Worm (Caenorhabditis elegans) whole organism, L4 larva: ENCODE measurements around the gene usp-46.
A peak's percentile ranks its signal among the peaks of the same experiment; 100 is the strongest.

ENCODE experiments used
- R02D3.7 ChIP-seq: fragments of 150-350 bp; sonication (generic microtip); optimal IDR thresholded peaks from 3 replicates; lab custom pipeline; 2014; ENCODE audit warnings: missing biosample characterization, missing genetic modification characterization
- T26A8.4 ChIP-seq: fragments of 200-800 bp; sonication (Bioruptor generic); IDR thresholded peaks from 2 replicates; pipeline ENCODE4 v1.3.6; 2022; ENCODE audit warnings: missing genetic modification characterization, missing compliant biosample characterization
- ZK337.2 ChIP-seq: fragments of 200-800 bp; sonication (Bioruptor generic); IDR thresholded peaks from 2 replicates; pipeline ENCODE4 v1.3.6; 2022; ENCODE audit warnings: missing genetic modification reagents, missing genetic modification characterization, missing compliant biosample characterization
- aha-1 ChIP-seq: fragments of 150-350 bp; peaks from one replicate; lab custom pipeline; 2014; ENCODE audit warnings: missing biosample characterization, missing genetic modification characterization
- aly-2 ChIP-seq: sonication (generic microtip); optimal IDR thresholded peaks from 2 replicates; lab custom pipeline; 2018; ENCODE audit warnings: missing biosample characterization, missing genetic modification characterization
- ceh-82 ChIP-seq: sonication (generic microtip); optimal IDR thresholded peaks from 2 replicates; lab custom pipeline; 2017; ENCODE audit warnings: missing biosample characterization, missing genetic modification characterization
- ces-1 ChIP-seq: fragments of 150-350 bp; sonication (generic microtip); optimal IDR thresholded peaks from 4 replicates; lab custom pipeline; 2014; ENCODE audit warnings: missing biosample characterization, missing genetic modification reagents, missing genetic modification characterization
- daf-16 ChIP-seq, 3 experiments: sonication (generic microtip); optimal IDR thresholded peaks; 2 replicates each; lab custom pipeline; 2016 to 2017; ENCODE audit warnings: missing genetic modification characterization in 3 of 3, missing genetic modification reagents in 3 of 3, mild to moderate bottlenecking in 2 of 3, missing compliant biosample characterization in 2 of 3, missing biosample characterization in 1 of 3, moderate library complexity in 1 of 3
- dmd-6 ChIP-seq: fragments of 200-800 bp; sonication (Bioruptor generic); IDR thresholded peaks from 2 replicates; pipeline ENCODE4 v1.3.6; 2022; ENCODE audit warnings: missing genetic modification reagents, missing genetic modification characterization, missing compliant biosample characterization
- dve-1 ChIP-seq: sonication (generic microtip); optimal IDR thresholded peaks from 2 replicates; lab custom pipeline; 2017; ENCODE audit warnings: antibody characterized with exemption, mild to moderate bottlenecking, missing genetic modification characterization, missing compliant biosample characterization; ENCODE audit not compliant: insufficient read depth
- hlh-11 ChIP-seq: fragments of 200-800 bp; sonication (Bioruptor generic); optimal IDR thresholded peaks from 2 replicates; lab custom pipeline; 2018; ENCODE audit warnings: mild to moderate bottlenecking, missing genetic modification characterization, missing compliant biosample characterization
- hlh-30 ChIP-seq: sonication (generic microtip); optimal IDR thresholded peaks from 2 replicates; lab custom pipeline; 2017; ENCODE audit warnings: antibody characterized with exemption, mild to moderate bottlenecking, missing genetic modification characterization, missing compliant biosample characterization; ENCODE audit not compliant: insufficient read depth
- hmg-1.1 ChIP-seq: fragments of 200-800 bp; sonication (Bioruptor generic); IDR thresholded peaks from 2 replicates; pipeline ENCODE4 v1.3.6; 2022; ENCODE audit warnings: missing genetic modification reagents, missing genetic modification characterization, missing compliant biosample characterization
- lin-1 ChIP-seq: fragments of 200-800 bp; sonication (Bioruptor generic); IDR thresholded peaks from 2 replicates; pipeline ENCODE4 v1.3.6; 2022; ENCODE audit warnings: missing genetic modification reagents, missing genetic modification characterization, missing compliant biosample characterization
- lin-29 ChIP-seq: fragments of 200-800 bp; sonication (Bioruptor generic); IDR thresholded peaks from 2 replicates; pipeline ENCODE4 v1.3.6; 2022; ENCODE audit warnings: missing genetic modification reagents, missing genetic modification characterization, missing compliant biosample characterization
- lsy-2 ChIP-seq, 2 experiments: fragments of 150-350 bp in 1 of 2; sonication (generic microtip) in 1 of 2; optimal IDR thresholded peaks; 2 replicates each; lab custom pipeline; 2014 to 2017; ENCODE audit warnings: missing biosample characterization in 2 of 2, missing genetic modification characterization in 2 of 2
- mdt-29 ChIP-seq: fragments of 200-800 bp; sonication (Bioruptor generic); IDR thresholded peaks from 2 replicates; pipeline ENCODE4 v1.3.6; 2022; ENCODE audit warnings: missing genetic modification reagents, missing genetic modification characterization, missing compliant biosample characterization
- mep-1 ChIP-seq: fragments of 150-350 bp; sonication (generic microtip); optimal IDR thresholded peaks from 3 replicates; lab custom pipeline; 2014; ENCODE audit warnings: missing biosample characterization, missing genetic modification characterization
- mes-2 ChIP-seq: sonication (generic microtip); optimal IDR thresholded peaks from 2 replicates; lab custom pipeline; 2016; ENCODE audit warnings: missing genotype, mild to moderate bottlenecking, missing genetic modification characterization, missing compliant biosample characterization; ENCODE audit not compliant: poor library complexity, severe bottlenecking
- mxl-3 ChIP-seq: fragments of 200-800 bp; sonication (Bioruptor generic); optimal IDR thresholded peaks from 2 replicates; lab custom pipeline; 2018; ENCODE audit warnings: mild to moderate bottlenecking, missing genetic modification characterization, missing compliant biosample characterization
- nhr-11 ChIP-seq: fragments of 150-350 bp; optimal IDR thresholded peaks from 2 replicates; lab custom pipeline; 2014; ENCODE audit warnings: missing biosample characterization, missing genetic modification characterization
- nhr-25 ChIP-seq: sonication (generic microtip); optimal IDR thresholded peaks from 2 replicates; lab custom pipeline; 2017; ENCODE audit warnings: missing genetic modification characterization, mild to moderate bottlenecking, missing compliant biosample characterization, antibody characterized with exemption, moderate library complexity, borderline replicate concordance; ENCODE audit not compliant: insufficient read depth
- nhr-28 ChIP-seq: fragments of 150-350 bp; optimal IDR thresholded peaks from 2 replicates; lab custom pipeline; 2014; ENCODE audit warnings: missing biosample characterization, missing genetic modification characterization
- nhr-6 ChIP-seq: fragments of 150-350 bp; optimal IDR thresholded peaks from 2 replicates; lab custom pipeline; 2014; ENCODE audit warnings: missing biosample characterization, missing genetic modification characterization
- spr-1 ChIP-seq: sonication (generic microtip); optimal IDR thresholded peaks from 2 replicates; lab custom pipeline; 2016; ENCODE audit warnings: mild to moderate bottlenecking, missing genetic modification characterization, missing compliant biosample characterization
- unc-62 ChIP-seq, 3 experiments: fragments of 150-350 bp in 1 of 3; sonication (generic microtip); optimal IDR thresholded peaks in 2 of 3; peaks in 1 of 3; 1 replicate in 1 of 3; 2 replicates in 2 of 3; lab custom pipeline; 2014 to 2017; ENCODE audit warnings: missing biosample characterization in 3 of 3, missing genetic modification characterization in 3 of 3, missing genetic modification reagents in 3 of 3, missing genotype in 1 of 3
- zfp-2 ChIP-seq: sonication (generic microtip); optimal IDR thresholded peaks from 2 replicates; lab custom pipeline; 2016; ENCODE audit warnings: mild to moderate bottlenecking, missing genetic modification characterization, missing compliant biosample characterization
- zip-2 ChIP-seq: fragments of 150-350 bp; optimal IDR thresholded peaks from 2 replicates; lab custom pipeline; 2014; ENCODE audit warnings: missing biosample characterization, missing genetic modification characterization
- ztf-11 ChIP-seq: fragments of 150-350 bp; optimal IDR thresholded peaks from 2 replicates; lab custom pipeline; 2014; ENCODE audit warnings: missing biosample characterization, missing genetic modification characterization

The usp-46 gene

DNA sequence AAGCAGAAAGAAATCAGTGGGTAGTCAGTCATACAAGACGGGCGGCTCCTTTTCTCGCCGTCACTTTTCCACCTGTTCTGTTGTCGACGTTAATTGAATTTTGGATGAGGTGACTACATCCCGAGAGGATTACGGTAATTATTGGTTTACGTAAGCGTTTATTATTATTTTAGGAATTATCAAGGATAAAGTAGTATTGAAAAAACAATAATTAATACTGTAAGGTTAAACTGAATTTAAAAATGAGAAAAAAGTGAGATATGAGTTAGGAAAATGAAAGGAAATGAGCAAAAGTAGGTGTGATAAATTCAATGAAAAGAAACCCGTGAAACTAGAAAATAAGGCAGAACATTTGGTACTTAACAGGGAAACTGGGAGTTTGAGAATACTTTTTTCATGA is 37.5 kb upstream of the usp-46 start, which contains the start of gene hlh-4:
Gene hlh-4, minus strand, starts transcription at position 101 of the 400 bp plus-strand sequence.
- TF ChIP-seq R02D3.7 (tag; lab: Kevin White, UChicago) (no peak), zip-2 (tag; lab: Kevin White, UChicago) (no peak), nhr-25 (tag; lab: Kevin White, UChicago) (no peak), lin-1 (no peak), mes-2 (no peak), lsy-2 (tag; optimal IDR thresholded peaks at IDR 0.05; lab: Kevin White, UChicago) (no peak), mxl-3 (GFP tag; lab: Kevin White, UChicago) (no peak), ztf-11 (tag; lab: Kevin White, UChicago) (no peak), lin-29 (GFP tag; lab: Robert Waterston, UW) (no peak), hlh-30 (tag; lab: Kevin White, UChicago) (no peak)

DNA sequence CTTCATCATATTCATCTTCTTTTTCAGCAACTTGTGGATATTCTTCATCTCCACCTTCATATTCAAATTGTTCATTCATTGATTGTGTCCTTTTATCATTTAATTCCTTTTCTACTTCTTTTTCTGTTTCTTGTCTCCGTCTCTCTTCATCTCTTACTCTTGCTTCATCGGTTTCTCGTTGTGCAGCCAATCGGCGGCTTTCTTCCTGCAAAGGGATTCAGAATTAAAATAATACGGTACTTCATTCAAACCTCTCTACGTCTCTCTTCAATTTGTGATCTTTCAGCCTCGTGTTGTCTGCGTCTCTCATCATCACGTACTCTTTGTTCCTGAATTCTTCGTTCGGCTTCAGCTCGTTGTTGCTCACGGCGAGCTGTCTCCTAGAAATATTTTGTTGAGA is 35.8 kb upstream of the usp-46 start:
- TF ChIP-seq lsy-2 (tag; optimal IDR thresholded peaks at IDR 0.05; lab: Kevin White, UChicago) (peak in 1 of 2 experiments; percentile 28), unc-62 (GFP tag; optimal IDR thresholded peaks at IDR 0.05 in 1 of 2; lab: Kevin White, UChicago) (peak in 1 of 2 experiments; percentile 87), unc-62 (tag; optimal IDR thresholded peaks at IDR 0.05; lab: Kevin White, UChicago) (no peak), nhr-28 (tag; lab: Kevin White, UChicago) (peak; percentile 15), spr-1 (tag; lab: Kevin White, UChicago) (no peak), mep-1 (tag; lab: Kevin White, UChicago) (no peak)

DNA sequence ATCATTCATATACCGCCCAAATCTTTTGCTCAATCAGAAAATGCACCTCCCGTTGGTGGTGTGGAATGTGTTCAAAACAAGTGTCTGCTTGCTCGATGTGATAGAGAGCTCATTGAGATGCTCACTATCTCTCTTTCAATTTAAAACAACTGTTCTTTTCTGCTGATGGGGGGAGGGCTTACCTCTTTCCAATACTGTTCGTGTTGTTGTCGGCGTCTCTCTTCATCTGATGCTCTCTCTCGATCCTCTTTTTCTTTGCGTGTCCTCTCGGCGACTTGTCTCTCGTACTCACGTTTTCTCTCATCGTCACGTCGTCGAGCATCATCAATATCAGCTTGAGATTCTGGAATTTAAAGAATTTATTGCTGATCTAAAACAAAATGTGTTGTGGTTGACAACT is 34.4 kb upstream of the usp-46 start:
- TF ChIP-seq nhr-11 (tag; lab: Kevin White, UChicago) = peak; percentile 59
- TF ChIP-seq T26A8.4 (GFP tag; lab: Robert Waterston, UW) = no peak
- peak; percentile 7 for TF ChIP-seq hlh-30 (tag; lab: Kevin White, UChicago)
- TF ChIP-seq ZK337.2 (GFP tag; lab: Robert Waterston, UW) = no peak
- no peak for TF ChIP-seq hmg-1.1 (GFP tag; lab: Robert Waterston, UW)
- peak in 1 of 2 experiments; percentile 93 for TF ChIP-seq daf-16 (GFP tag; optimal IDR thresholded peaks at IDR 0.05; lab: Kevin White, UChicago)
- no peak for TF ChIP-seq daf-16 (tag; optimal IDR thresholded peaks at IDR 0.05; lab: Kevin White, UChicago)
- TF ChIP-seq, all 104 proteins: peak for 3

DNA sequence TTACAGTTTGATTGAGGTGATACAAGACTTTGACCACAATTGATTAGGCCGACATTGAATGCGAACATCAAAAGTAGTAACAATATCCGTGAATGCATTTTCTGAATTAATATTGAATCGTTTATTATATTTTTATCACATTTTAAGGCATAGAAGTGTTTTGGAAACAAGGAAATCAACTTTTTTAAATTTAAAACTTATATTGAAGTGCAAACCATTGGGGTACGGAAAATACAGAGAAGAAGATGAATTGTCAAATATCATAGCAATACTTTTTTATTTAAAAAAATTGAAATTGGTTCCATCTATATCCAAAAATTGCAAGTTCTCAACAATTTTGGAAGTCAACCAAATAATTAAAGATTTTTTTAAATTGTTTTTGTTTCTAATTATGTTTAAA is 33.2 kb upstream of the usp-46 start, which contains the start of gene T05G5.1:
Gene T05G5.1, minus strand, starts transcription at position 101 of the 400 bp plus-strand sequence.
- TF ChIP-seq aly-2 (tag; lab: Kevin White, UChicago) = no peak
- no peak for TF ChIP-seq dmd-6 (GFP tag; lab: Robert Waterston, UW)

DNA sequence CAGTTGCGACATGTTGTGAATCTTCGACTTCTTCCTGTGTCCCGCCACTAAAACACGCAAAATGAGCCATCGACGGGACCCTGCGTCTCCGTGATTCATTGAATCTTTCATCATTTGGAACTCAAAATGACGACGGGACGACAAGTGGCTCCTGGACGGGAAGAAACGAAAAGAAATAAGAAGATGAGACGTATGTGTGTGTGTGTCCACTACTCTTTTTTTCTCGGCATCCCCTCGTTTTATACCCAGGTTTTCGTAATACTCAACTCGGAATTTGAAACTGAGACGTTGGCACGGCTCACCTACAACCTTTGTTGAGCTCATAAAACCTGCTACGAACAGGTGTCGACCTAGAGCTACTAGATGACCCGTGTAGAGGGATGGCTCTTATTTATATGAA is 31.9 kb upstream of the usp-46 start:
- TF ChIP-seq nhr-6 (tag; lab: Kevin White, UChicago) = no peak
- peak; percentile 39 for TF ChIP-seq hlh-11 (tag; lab: Kevin White, UChicago)
- no peak for TF ChIP-seq aly-2 (tag; lab: Kevin White, UChicago)
- TF ChIP-seq T26A8.4 (GFP tag; lab: Robert Waterston, UW) = no peak
- peak in 1 of 2 experiments; percentile 40 for TF ChIP-seq unc-62 (GFP tag; optimal IDR thresholded peaks at IDR 0.05 in 1 of 2; lab: Kevin White, UChicago)
- no peak for TF ChIP-seq unc-62 (tag; optimal IDR thresholded peaks at IDR 0.05; lab: Kevin White, UChicago)
- TF ChIP-seq ces-1 = no peak
- no peak for TF ChIP-seq dve-1 (tag; lab: Kevin White, UChicago)
- TF ChIP-seq ceh-82 (tag; lab: Kevin White, UChicago) = no peak
- no peak for TF ChIP-seq mdt-29 (GFP tag; lab: Robert Waterston, UW)
- no peak for TF ChIP-seq zfp-2 (tag; lab: Kevin White, UChicago)
- TF ChIP-seq daf-16 (GFP tag; optimal IDR thresholded peaks at IDR 0.05; lab: Kevin White, UChicago) = peak in 1 of 2 experiments; percentile 21
- no peak for TF ChIP-seq daf-16 (tag; optimal IDR thresholded peaks at IDR 0.05; lab: Kevin White, UChicago)
- no peak for TF ChIP-seq hlh-30 (tag; lab: Kevin White, UChicago)
- TF ChIP-seq aha-1 (tag; lab: Kevin White, UChicago) = no peak
